Fruit fly (Drosophila melanogaster) whole organism, prepupa: ENCODE results near the gene CG5892.

ENCODE experiments used
- CG10631 ChIP-seq: fragments of 200-800 bp; sonication (Bioruptor generic); optimal IDR thresholded peaks from 2 replicates; lab custom pipeline; 2016; ENCODE audit warnings: missing biosample characterization, missing genetic modification characterization
- CG10669 ChIP-seq: fragments of 200-800 bp; sonication (Bioruptor generic); optimal IDR thresholded peaks from 3 replicates; lab custom pipeline; 2018; ENCODE audit warnings: missing biosample characterization, mild to moderate bottlenecking, missing genetic modification characterization, moderate library complexity
- CG11294 ChIP-seq: fragments of 200-800 bp; sonication (Bioruptor generic); IDR thresholded peaks from 2 replicates; pipeline ENCODE4 v1.3.6; 2022; ENCODE audit warnings: missing biosample characterization, missing genetic modification characterization
- CG15336 ChIP-seq: fragments of 200-800 bp; sonication (Bioruptor generic); IDR thresholded peaks from 2 replicates; pipeline ENCODE4 v1.3.6; 2022; ENCODE audit warnings: missing biosample characterization, missing genetic modification characterization
- CG1621 ChIP-seq: fragments of 200-800 bp; sonication (Bioruptor generic); optimal IDR thresholded peaks from 3 replicates; lab custom pipeline; 2018; ENCODE audit warnings: missing biosample characterization, mild to moderate bottlenecking, missing genetic modification characterization
- CG16779 ChIP-seq: fragments of 200-800 bp; sonication (Bioruptor generic); optimal IDR thresholded peaks from 3 replicates; lab custom pipeline; 2017; ENCODE audit warnings: missing biosample characterization, mild to moderate bottlenecking, missing genetic modification characterization
- CG3032 ChIP-seq: fragments of 200-800 bp; optimal IDR thresholded peaks from 2 replicates; lab custom pipeline; 2019; ENCODE audit warnings: missing biosample characterization, mild to moderate bottlenecking, missing genetic modification characterization, moderate library complexity
- CG32006 ChIP-seq: fragments of 200-800 bp; sonication (Bioruptor generic); optimal IDR thresholded peaks from 3 replicates; lab custom pipeline; 2017; ENCODE audit warnings: missing biosample characterization, mild to moderate bottlenecking, missing genetic modification characterization
- CG34406 ChIP-seq: fragments of 200-800 bp; sonication (Bioruptor generic); optimal IDR thresholded peaks from 3 replicates; lab custom pipeline; 2016; ENCODE audit warnings: missing biosample characterization, missing genetic modification characterization
- CG3919 ChIP-seq: fragments of 200-800 bp; sonication (Bioruptor generic); optimal IDR thresholded peaks from 3 replicates; lab custom pipeline; 2016; ENCODE audit warnings: missing biosample characterization, missing genetic modification characterization
- CG4318 ChIP-seq: fragments of 200-800 bp; sonication (Bioruptor generic); optimal IDR thresholded peaks from 3 replicates; lab custom pipeline; 2017; ENCODE audit warnings: missing biosample characterization, mild to moderate bottlenecking, missing genetic modification characterization
- CG6163 ChIP-seq: fragments of 200-800 bp; sonication (Bioruptor generic); IDR thresholded peaks from 3 replicates; pipeline ENCODE4 v1.3.6; 2022; ENCODE audit warnings: missing biosample characterization, missing genetic modification characterization
- CG6276 ChIP-seq: fragments of 200-800 bp; sonication (Bioruptor generic); optimal IDR thresholded peaks from 2 replicates; lab custom pipeline; 2017; ENCODE audit warnings: missing biosample characterization, mild to moderate bottlenecking, missing genetic modification characterization
- CG6808 ChIP-seq: fragments of 200-800 bp; sonication (Bioruptor generic); optimal IDR thresholded peaks from 3 replicates; lab custom pipeline; 2017; ENCODE audit warnings: missing biosample characterization, missing genetic modification characterization, mild to moderate bottlenecking, moderate library complexity, missing genetic modification reagents
- CG8119 ChIP-seq: fragments of 200-800 bp; sonication (Bioruptor generic); IDR thresholded peaks from 3 replicates; pipeline ENCODE4 v1.3.6; 2022; ENCODE audit warnings: missing biosample characterization, missing genetic modification characterization
- CG8319 ChIP-seq: fragments of 200-800 bp; sonication (Bioruptor generic); optimal IDR thresholded peaks from 3 replicates; lab custom pipeline; 2016; ENCODE audit warnings: missing biosample characterization, missing genetic modification characterization
- CG8632 ChIP-seq: fragments of 200-800 bp; sonication (Bioruptor generic); optimal IDR thresholded peaks from 3 replicates; lab custom pipeline; 2016; ENCODE audit warnings: missing biosample characterization, missing genetic modification characterization
- Eip75B ChIP-seq: fragments of 200-800 bp; sonication (Bioruptor generic); optimal IDR thresholded peaks from 3 replicates; lab custom pipeline; 2016; ENCODE audit warnings: missing biosample characterization, missing genetic modification characterization
- Eip78C ChIP-seq: fragments of 200-800 bp; sonication (Bioruptor generic); peaks from one replicate; lab custom pipeline; 2016; ENCODE audit warnings: missing biosample characterization, missing genetic modification characterization
- Eip93F ChIP-seq: fragments of 200-800 bp; sonication (Bioruptor generic); optimal IDR thresholded peaks from 2 replicates; lab custom pipeline; 2016; ENCODE audit warnings: missing biosample characterization, mild to moderate bottlenecking, missing genetic modification characterization
- Ets21C ChIP-seq: fragments of 200-800 bp; sonication (Bioruptor generic); optimal IDR thresholded peaks from 3 replicates; lab custom pipeline; 2016; ENCODE audit warnings: missing biosample characterization, missing genetic modification characterization
- Ets96B ChIP-seq: fragments of 200-800 bp; optimal IDR thresholded peaks from 2 replicates; lab custom pipeline; 2019; ENCODE audit warnings: missing biosample characterization, mild to moderate bottlenecking, missing genetic modification characterization, moderate library complexity
- Hr39 ChIP-seq: fragments of 200-800 bp; sonication (Bioruptor generic); optimal IDR thresholded peaks from 2 replicates; lab custom pipeline; 2016; ENCODE audit warnings: missing biosample characterization, missing genetic modification characterization
- Hr4 ChIP-seq: fragments of 200-800 bp; sonication (Bioruptor generic); optimal IDR thresholded peaks from 3 replicates; lab custom pipeline; 2016; ENCODE audit warnings: missing biosample characterization, missing genetic modification characterization
- Lpt ChIP-seq: fragments of 200-800 bp; sonication (Bioruptor generic); optimal IDR thresholded peaks from 3 replicates; lab custom pipeline; 2016; ENCODE audit warnings: missing biosample characterization, missing genetic modification characterization
- OdsH ChIP-seq: fragments of 200-800 bp; sonication (Bioruptor generic); optimal IDR thresholded peaks from 3 replicates; lab custom pipeline; 2016; ENCODE audit warnings: missing biosample characterization, missing genetic modification characterization
- Smox ChIP-seq: fragments of 200-800 bp; sonication (Bioruptor generic); optimal IDR thresholded peaks from 3 replicates; lab custom pipeline; 2016; ENCODE audit warnings: missing biosample characterization, missing genetic modification characterization
- Sox102F ChIP-seq: fragments of 200-800 bp; sonication (Bioruptor generic); optimal IDR thresholded peaks from 2 replicates; lab custom pipeline; 2016; ENCODE audit warnings: missing biosample characterization, mild to moderate bottlenecking, missing genetic modification characterization
- achi ChIP-seq: fragments of 200-800 bp; sonication (Bioruptor generic); optimal IDR thresholded peaks from 3 replicates; lab custom pipeline; 2016; ENCODE audit warnings: missing biosample characterization, missing genetic modification characterization
- acj6 ChIP-seq: fragments of 200-800 bp; sonication (Bioruptor generic); optimal IDR thresholded peaks from 3 replicates; lab custom pipeline; 2016; ENCODE audit warnings: missing biosample characterization, missing genetic modification characterization
- dac ChIP-seq: fragments of 200-800 bp; sonication (Bioruptor generic); optimal IDR thresholded peaks from 2 replicates; lab custom pipeline; 2017; ENCODE audit warnings: missing biosample characterization, mild to moderate bottlenecking, missing genetic modification characterization
- dsx ChIP-seq: fragments of 200-800 bp; optimal IDR thresholded peaks from 3 replicates; lab custom pipeline; 2019; ENCODE audit warnings: missing biosample characterization, mild to moderate bottlenecking, missing genetic modification characterization, moderate library complexity; ENCODE audit not compliant: poor library complexity, severe bottlenecking
- eg ChIP-seq: fragments of 200-800 bp; sonication (Bioruptor generic); IDR thresholded peaks from 3 replicates; pipeline ENCODE4 v1.3.6; 2022; ENCODE audit warnings: missing biosample characterization, missing genetic modification characterization
- esn ChIP-seq: fragments of 200-800 bp; sonication (Bioruptor generic); optimal IDR thresholded peaks from 2 replicates; lab custom pipeline; 2016; ENCODE audit warnings: missing biosample characterization, mild to moderate bottlenecking, missing genetic modification characterization, moderate library complexity
- fd85E ChIP-seq: fragments of 200-800 bp; sonication (Bioruptor generic); optimal IDR thresholded peaks from 3 replicates; lab custom pipeline; 2016; ENCODE audit warnings: missing biosample characterization, missing genetic modification characterization
- fkh ChIP-seq: fragments of 200-800 bp; sonication (Bioruptor generic); optimal IDR thresholded peaks from 3 replicates; lab custom pipeline; 2017; ENCODE audit warnings: missing biosample characterization, mild to moderate bottlenecking, missing genetic modification characterization, moderate library complexity
- lz ChIP-seq: fragments of 200-800 bp; sonication (Bioruptor generic); optimal IDR thresholded peaks from 3 replicates; lab custom pipeline; 2016; ENCODE audit warnings: missing biosample characterization, missing genetic modification characterization
- net ChIP-seq: fragments of 200-800 bp; sonication (Bioruptor generic); optimal IDR thresholded peaks from 3 replicates; lab custom pipeline; 2016; ENCODE audit warnings: missing biosample characterization, missing genetic modification characterization
- pdm3 ChIP-seq: fragments of 200-800 bp; sonication (Bioruptor generic); optimal IDR thresholded peaks from 3 replicates; lab custom pipeline; 2016; ENCODE audit warnings: missing biosample characterization, missing genetic modification characterization
- ss ChIP-seq, 2 experiments: fragments of 200-800 bp; sonication (Bioruptor generic); optimal IDR thresholded peaks; 2 replicates in 1 of 2; 3 replicates in 1 of 2; lab custom pipeline; 2017 to 2018; ENCODE audit warnings: mild to moderate bottlenecking in 2 of 2, missing biosample characterization in 2 of 2, missing genetic modification characterization in 2 of 2, moderate library complexity in 1 of 2
- svp ChIP-seq: fragments of 200-800 bp; sonication (Bioruptor generic); peaks from one replicate; lab custom pipeline; 2016; ENCODE audit warnings: missing biosample characterization, missing genetic modification characterization
- topi ChIP-seq: fragments of 200-800 bp; sonication (Bioruptor generic); optimal IDR thresholded peaks from 3 replicates; lab custom pipeline; 2016; ENCODE audit warnings: missing biosample characterization, missing genetic modification characterization

CG5892 gene

dm6 chr3R:21260795-21261194, 18.4 kb downstream of the CG5892 start:
- TF ChIP-seq CG8319 (GFP tag; lab: Kevin White, UChicago) (no peak), pdm3 (no peak), CG10669 (GFP tag; lab: Kevin White, UChicago) (no peak), Eip78C (GFP tag; lab: Kevin White, UChicago) (no peak), Ets96B (tag; lab: Kevin White, UChicago) (no peak), Hr4 (GFP tag; lab: Kevin White, UChicago) (no peak), CG11294 (GFP tag; lab: Robert Waterston, UW) (no peak), net (GFP tag; lab: Kevin White, UChicago) (no peak), fd85E (GFP tag; lab: Kevin White, UChicago) (no peak), Sox102F (GFP tag; lab: Kevin White, UChicago) (no peak), CG8119 (no peak), Eip75B (GFP tag; lab: Kevin White, UChicago) (no peak), CG3032 (no peak), ss (GFP tag; optimal IDR thresholded peaks at IDR 0.05; lab: Kevin White, UChicago) (no peak)

- no peak for TF ChIP-seq svp
- TF ChIP-seq CG32006 = no peak
- peak; percentile 33 for TF ChIP-seq CG34406 (GFP tag; lab: Kevin White, UChicago)
- TF ChIP-seq Lpt = no peak
- TF ChIP-seq Hr39 (GFP tag; lab: Kevin White, UChicago) = no peak
- TF ChIP-seq CG4318 = no peak
- TF ChIP-seq CG6276 (GFP tag; lab: Kevin White, UChicago) = no peak
- no peak for TF ChIP-seq CG10631 (GFP tag; lab: Kevin White, UChicago)
- peak; percentile 25 for TF ChIP-seq OdsH (GFP tag; lab: Kevin White, UChicago)
- no peak for TF ChIP-seq Ets21C (GFP tag; lab: Kevin White, UChicago)
- no peak for TF ChIP-seq dac
- TF ChIP-seq Eip78C (GFP tag; lab: Kevin White, UChicago) = peak; percentile 70
- peak; percentile 35 for TF ChIP-seq CG3919 (GFP tag; lab: Kevin White, UChicago)
- TF ChIP-seq CG15336 (GFP tag; lab: Robert Waterston, UW) = peak; percentile 27; the same call in 1 of the 2 replicates
- peak; percentile 2 for TF ChIP-seq CG8632
- TF ChIP-seq lz (GFP tag; lab: Kevin White, UChicago) = no peak
- TF ChIP-seq esn (GFP tag; lab: Kevin White, UChicago) = no peak
- peak; percentile 33 for TF ChIP-seq net (GFP tag; lab: Kevin White, UChicago)
- no peak for TF ChIP-seq CG8119
- peak; percentile 49 for TF ChIP-seq CG1621
- TF ChIP-seq topi (GFP tag; lab: Kevin White, UChicago) = peak; percentile 6
- no peak for TF ChIP-seq Smox (GFP tag; lab: Kevin White, UChicago)
- TF ChIP-seq achi (GFP tag; lab: Kevin White, UChicago) = peak; percentile 38
- no peak for TF ChIP-seq CG16779 (tag; lab: Kevin White, UChicago)
- no peak for TF ChIP-seq acj6 (GFP tag; lab: Kevin White, UChicago)
- peak; percentile 56; the same call in 2 of the 3 replicates for TF ChIP-seq eg
- 0 out of 2 replicates have a peak, but pooled peaks have one; percentile 12 for TF ChIP-seq CG11294 (GFP tag; lab: Robert Waterston, UW)
- no peak for TF ChIP-seq Eip93F (GFP tag; lab: Kevin White, UChicago)
- TF ChIP-seq CG6163 (GFP tag; lab: Robert Waterston, UW) = 0 out of 3 replicates have a peak, but pooled peaks have one; percentile 19
- TF ChIP-seq fkh (GFP tag; lab: Kevin White, UChicago) = peak; percentile 60
These were observed 20.8 kb downstream of the CG5892 start for dm6 chr3R:21263177-21263576.

- peak; percentile 22 for TF ChIP-seq CG6808 (GFP tag; lab: Kevin White, UChicago)
- TF ChIP-seq dsx (GFP tag; lab: Kevin White, UChicago) = no peak
- peak in 1 of 2 experiments; percentile 44 for TF ChIP-seq ss (GFP tag; optimal IDR thresholded peaks at IDR 0.05; lab: Kevin White, UChicago)
These were observed 25.6 kb downstream of the CG5892 start for dm6 chr3R:21267972-21268512.
